Worm (Caenorhabditis elegans): ENCODE results near the gene panl-3.

DNA sequence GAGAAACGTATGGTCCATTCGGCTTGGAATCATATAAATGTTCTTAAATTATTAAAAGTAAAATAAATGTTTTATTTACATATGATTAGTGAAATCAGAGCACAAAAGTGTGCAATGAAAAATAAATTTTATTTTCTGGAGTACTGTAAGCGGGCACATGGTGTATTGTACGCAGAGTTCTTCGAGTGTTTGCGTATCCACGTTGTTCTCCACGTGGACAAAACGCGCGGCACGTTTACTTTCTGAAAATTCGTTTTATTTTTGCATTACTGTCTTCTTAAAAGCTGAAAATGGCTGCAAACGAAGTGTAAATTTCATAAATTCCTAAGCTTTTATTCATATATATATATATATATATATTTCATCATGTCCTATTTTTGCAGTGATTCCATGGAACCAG, 13.7 kb downstream of the panl-3 start:
- TF ChIP-seq lir-3 (tag; optimal IDR thresholded peaks at IDR 0.05; ENCODE audit: poor library complexity): no peak
- TF ChIP-seq dpl-1 (GFP tag; optimal IDR thresholded peaks at IDR 0.05): no peak
- TF ChIP-seq nhr-77 (tag; optimal IDR thresholded peaks at IDR 0.05): no peak
- no peak for TF ChIP-seq F16B12.6 (tag; optimal IDR thresholded peaks at IDR 0.05)
- no peak for TF ChIP-seq grh-1 (GFP tag; IDR thresholded peaks at IDR 0.05)
